Worm (Caenorhabditis elegans) whole organism, midembryonic: ENCODE data around the gene F43H9.3.

ENCODE experiments used
- T22C8.4 ChIP-seq: fragments of 200-800 bp; sonication (Bioruptor generic); IDR thresholded peaks from 2 replicates; pipeline ENCODE4 v1.3.6; 2022; ENCODE audit warnings: missing genetic modification characterization, missing compliant biosample characterization
- cog-1 ChIP-seq: sonication (generic microtip); optimal IDR thresholded peaks from 2 replicates; lab custom pipeline; 2016; ENCODE audit warnings: missing genetic modification characterization, missing compliant biosample characterization
- flt-1 ChIP-seq: fragments of 200-800 bp; sonication (Bioruptor generic); IDR thresholded peaks from 2 replicates; pipeline ENCODE4 v1.3.6; 2022; ENCODE audit warnings: missing genetic modification characterization, missing compliant biosample characterization
- klf-2 ChIP-seq: fragments of 200-800 bp; sonication (Bioruptor generic); conservative IDR thresholded peaks from 2 replicates; pipeline ENCODE4 v1.3.6; 2022; ENCODE audit warnings: missing genetic modification reagents, missing genetic modification characterization, missing compliant biosample characterization
- med-1 ChIP-seq: sonication (generic microtip); optimal IDR thresholded peaks from 2 replicates; lab custom pipeline; 2017; ENCODE audit warnings: missing genetic modification characterization, mild to moderate bottlenecking, missing compliant biosample characterization, antibody characterized with exemption, missing genetic modification reagents; ENCODE audit not compliant: insufficient read depth
- ref-1 ChIP-seq: fragments of 200-800 bp; sonication (Bioruptor generic); conservative IDR thresholded peaks from 2 replicates; pipeline ENCODE4 v1.3.6; 2022; ENCODE audit warnings: missing genetic modification reagents, missing genetic modification characterization, missing compliant biosample characterization
- tab-1 ChIP-seq: fragments of 200-800 bp; sonication (Bioruptor generic); IDR thresholded peaks from 2 replicates; pipeline ENCODE4 v1.3.6; 2022; ENCODE audit warnings: missing genetic modification characterization, missing compliant biosample characterization
- ztf-29 ChIP-seq: fragments of 200-800 bp; sonication (Bioruptor generic); IDR thresholded peaks from 2 replicates; pipeline ENCODE4 v1.3.6; 2022; ENCODE audit warnings: missing genetic modification reagents, missing genetic modification characterization, missing compliant biosample characterization

DNA sequence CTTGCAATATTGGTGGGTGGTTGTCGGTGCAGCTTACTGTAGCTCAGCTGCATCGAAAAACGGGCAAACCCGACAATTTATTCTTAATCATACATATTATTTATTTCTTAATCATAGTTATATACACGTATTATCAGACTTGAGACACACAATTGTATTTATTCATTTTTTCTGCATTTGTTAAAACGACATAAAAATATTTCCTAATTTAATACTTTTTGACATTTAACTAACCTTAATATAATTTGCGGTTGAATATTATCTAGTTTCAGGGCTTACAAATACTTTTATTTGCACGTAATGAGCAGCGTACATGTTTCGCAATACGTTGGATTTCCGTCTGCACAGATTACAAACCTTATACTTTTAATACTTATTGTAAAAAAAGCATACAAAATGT lies 33.6 kb upstream of the F43H9.3 start, which contains the start of gene str-138:
- TF ChIP-seq flt-1, result no peak
- no peak for TF ChIP-seq klf-2 (GFP tag; lab: Robert Waterston, UW)
- no peak for TF ChIP-seq T22C8.4
- TF ChIP-seq cog-1 (tag; lab: Kevin White, UChicago), result no peak
- TF ChIP-seq med-1 (GFP tag; lab: Kevin White, UChicago), result no peak
- TF ChIP-seq ref-1, result no peak
- no peak for TF ChIP-seq ztf-29 (GFP tag; lab: Robert Waterston, UW)
- no peak for TF ChIP-seq tab-1 (GFP tag; lab: Robert Waterston, UW)
